Worm (Caenorhabditis elegans) whole organism, L4 larva: ENCODE measurements around the gene C03H5.7.

Source experiments
- D1046.2 ChIP-seq: fragments of 200-800 bp; sonication (Bioruptor generic); IDR thresholded peaks from 2 replicates; pipeline ENCODE4 v1.3.6; 2022; ENCODE audit warnings: missing genetic modification characterization, missing compliant biosample characterization
- F26F4.8 ChIP-seq: fragments of 200-800 bp; sonication (Bioruptor generic); conservative IDR thresholded peaks from 2 replicates; pipeline ENCODE4 v1.3.6; 2022; ENCODE audit warnings: missing genetic modification characterization, missing compliant biosample characterization
- F37D6.2 ChIP-seq: sonication (generic microtip); optimal IDR thresholded peaks from 2 replicates; lab custom pipeline; 2016; ENCODE audit warnings: mild to moderate bottlenecking, missing genetic modification characterization, missing compliant biosample characterization
- F49E8.2 ChIP-seq: sonication (generic microtip); optimal IDR thresholded peaks from 2 replicates; lab custom pipeline; 2016; ENCODE audit warnings: missing compliant biosample characterization, mild to moderate bottlenecking, missing genetic modification characterization, borderline replicate concordance
- R02D3.7 ChIP-seq: fragments of 150-350 bp; sonication (generic microtip); optimal IDR thresholded peaks from 3 replicates; lab custom pipeline; 2014; ENCODE audit warnings: missing biosample characterization, missing genetic modification characterization
- T20F7.1 ChIP-seq: fragments of 200-800 bp; sonication (Bioruptor generic); optimal IDR thresholded peaks from 2 replicates; lab custom pipeline; 2018; ENCODE audit warnings: mild to moderate bottlenecking, missing genetic modification characterization, missing compliant biosample characterization
- T26A8.4 ChIP-seq: fragments of 200-800 bp; sonication (Bioruptor generic); IDR thresholded peaks from 2 replicates; pipeline ENCODE4 v1.3.6; 2022; ENCODE audit warnings: missing genetic modification characterization, missing compliant biosample characterization
- Y48G9A.11 ChIP-seq: fragments of 200-800 bp; sonication (Bioruptor generic); IDR thresholded peaks from 2 replicates; pipeline ENCODE4 v1.3.6; 2022; ENCODE audit warnings: missing genetic modification reagents, missing genetic modification characterization, missing compliant biosample characterization
- ZK337.2 ChIP-seq: fragments of 200-800 bp; sonication (Bioruptor generic); IDR thresholded peaks from 2 replicates; pipeline ENCODE4 v1.3.6; 2022; ENCODE audit warnings: missing genetic modification reagents, missing genetic modification characterization, missing compliant biosample characterization
- aha-1 ChIP-seq: fragments of 150-350 bp; peaks from one replicate; lab custom pipeline; 2014; ENCODE audit warnings: missing biosample characterization, missing genetic modification characterization
- ama-1 ChIP-seq: fragments of 150-350 bp; optimal IDR thresholded peaks from 2 replicates; lab custom pipeline; 2014; ENCODE audit warnings: inconsistent platforms, mixed read lengths
- ces-1 ChIP-seq: fragments of 150-350 bp; sonication (generic microtip); optimal IDR thresholded peaks from 4 replicates; lab custom pipeline; 2014; ENCODE audit warnings: missing biosample characterization, missing genetic modification reagents, missing genetic modification characterization
- ctbp-1 ChIP-seq: fragments of 200-800 bp; sonication (Bioruptor generic); IDR thresholded peaks from 2 replicates; pipeline ENCODE4 v1.3.6; 2022; ENCODE audit warnings: missing genetic modification reagents, missing genetic modification characterization, missing compliant biosample characterization
- daf-12 ChIP-seq: fragments of 150-350 bp; optimal IDR thresholded peaks from 2 replicates; lab custom pipeline; 2014; ENCODE audit warnings: missing biosample characterization, missing genetic modification reagents, missing genetic modification characterization
- dpl-1 ChIP-seq: fragments of 150-350 bp; optimal IDR thresholded peaks from 2 replicates; lab custom pipeline; 2014; ENCODE audit warnings: missing biosample characterization, missing genetic modification reagents, missing genetic modification characterization
- dve-1 ChIP-seq: sonication (generic microtip); optimal IDR thresholded peaks from 2 replicates; lab custom pipeline; 2017; ENCODE audit warnings: antibody characterized with exemption, mild to moderate bottlenecking, missing genetic modification characterization, missing compliant biosample characterization; ENCODE audit not compliant: insufficient read depth
- fkh-10 ChIP-seq: fragments of 150-350 bp; optimal IDR thresholded peaks from 2 replicates; lab custom pipeline; 2014; ENCODE audit warnings: missing biosample characterization, missing genetic modification reagents, missing genetic modification characterization
- hmg-1.1 ChIP-seq: fragments of 200-800 bp; sonication (Bioruptor generic); IDR thresholded peaks from 2 replicates; pipeline ENCODE4 v1.3.6; 2022; ENCODE audit warnings: missing genetic modification reagents, missing genetic modification characterization, missing compliant biosample characterization
- jun-1 ChIP-seq: fragments of 150-350 bp; optimal IDR thresholded peaks from 2 replicates; lab custom pipeline; 2014; ENCODE audit warnings: missing biosample characterization, missing genetic modification reagents, missing genetic modification characterization
- lim-7 ChIP-seq: fragments of 200-800 bp; sonication (Bioruptor generic); IDR thresholded peaks from 2 replicates; pipeline ENCODE4 v1.3.6; 2022; ENCODE audit warnings: missing genetic modification characterization, missing compliant biosample characterization
- lin-1 ChIP-seq: fragments of 200-800 bp; sonication (Bioruptor generic); IDR thresholded peaks from 2 replicates; pipeline ENCODE4 v1.3.6; 2022; ENCODE audit warnings: missing genetic modification reagents, missing genetic modification characterization, missing compliant biosample characterization
- lin-15B ChIP-seq: fragments of 150-350 bp; sonication (generic microtip); optimal IDR thresholded peaks from 3 replicates; lab custom pipeline; 2014; ENCODE audit warnings: missing biosample characterization, missing genetic modification characterization
- lin-38 ChIP-seq: fragments of 200-800 bp; sonication (Bioruptor generic); IDR thresholded peaks from 2 replicates; pipeline ENCODE4 v1.3.6; 2022; ENCODE audit warnings: missing genetic modification reagents, missing genetic modification characterization, missing compliant biosample characterization
- lsy-2 ChIP-seq, 2 experiments: fragments of 150-350 bp in 1 of 2; sonication (generic microtip) in 1 of 2; optimal IDR thresholded peaks; 2 replicates each; lab custom pipeline; 2014 to 2017; ENCODE audit warnings: missing biosample characterization in 2 of 2, missing genetic modification characterization in 2 of 2
- madf-5 ChIP-seq, 2 experiments: fragments of 200-800 bp; sonication (Bioruptor generic); IDR thresholded peaks; 2 replicates each; pipeline ENCODE4 v1.3.6; 2022; ENCODE audit warnings: missing compliant biosample characterization in 2 of 2, missing genetic modification characterization in 2 of 2
- mdl-1 ChIP-seq, 2 experiments: fragments of 150-350 bp in 1 of 2; sonication (generic microtip) in 1 of 2; optimal IDR thresholded peaks; 2 replicates each; lab custom pipeline; 2014 to 2017; ENCODE audit warnings: missing biosample characterization in 2 of 2, missing genetic modification characterization in 2 of 2
- mdt-29 ChIP-seq: fragments of 200-800 bp; sonication (Bioruptor generic); IDR thresholded peaks from 2 replicates; pipeline ENCODE4 v1.3.6; 2022; ENCODE audit warnings: missing genetic modification reagents, missing genetic modification characterization, missing compliant biosample characterization
- nhr-102 ChIP-seq: sonication (generic microtip); optimal IDR thresholded peaks from 2 replicates; lab custom pipeline; 2016; ENCODE audit warnings: mild to moderate bottlenecking, missing genetic modification characterization, moderate library complexity, missing compliant biosample characterization
- nhr-11 ChIP-seq: fragments of 150-350 bp; optimal IDR thresholded peaks from 2 replicates; lab custom pipeline; 2014; ENCODE audit warnings: missing biosample characterization, missing genetic modification characterization
- nhr-111 ChIP-seq: fragments of 200-800 bp; sonication (Bioruptor generic); optimal IDR thresholded peaks from 2 replicates; lab custom pipeline; 2018; ENCODE audit warnings: mild to moderate bottlenecking, missing genetic modification characterization, missing compliant biosample characterization
- nhr-237 ChIP-seq: sonication (generic microtip); optimal IDR thresholded peaks from 2 replicates; lab custom pipeline; 2017; ENCODE audit warnings: missing biosample characterization, missing genetic modification characterization
- nhr-41 ChIP-seq: fragments of 200-800 bp; sonication (Bioruptor generic); IDR thresholded peaks from 2 replicates; pipeline ENCODE4 v1.3.6; 2022; ENCODE audit warnings: missing genetic modification reagents, missing genetic modification characterization, missing compliant biosample characterization
- rbr-2 ChIP-seq: sonication (generic microtip); optimal IDR thresholded peaks from 2 replicates; lab custom pipeline; 2016; ENCODE audit warnings: missing genotype, missing genetic modification characterization, missing compliant biosample characterization
- snpc-4 ChIP-seq: fragments of 150-350 bp; optimal IDR thresholded peaks from 2 replicates; lab custom pipeline; 2014; ENCODE audit warnings: missing biosample characterization, missing genetic modification characterization
- spr-1 ChIP-seq: sonication (generic microtip); optimal IDR thresholded peaks from 2 replicates; lab custom pipeline; 2016; ENCODE audit warnings: mild to moderate bottlenecking, missing genetic modification characterization, missing compliant biosample characterization
- spr-3 ChIP-seq: fragments of 200-800 bp; sonication (Bioruptor generic); optimal IDR thresholded peaks from 2 replicates; lab custom pipeline; 2018; ENCODE audit warnings: mild to moderate bottlenecking, missing genetic modification characterization, missing compliant biosample characterization
- unc-130 ChIP-seq: sonication (generic microtip); optimal IDR thresholded peaks from 2 replicates; lab custom pipeline; 2016; ENCODE audit warnings: missing genetic modification reagents, missing genetic modification characterization, missing compliant biosample characterization
- unc-39 ChIP-seq: sonication (generic microtip); optimal IDR thresholded peaks from 2 replicates; lab custom pipeline; 2017; ENCODE audit warnings: missing biosample characterization, missing genetic modification characterization
- vab-7 ChIP-seq: fragments of 200-800 bp; sonication (Bioruptor generic); IDR thresholded peaks from 2 replicates; pipeline ENCODE4 v1.3.6; 2022; ENCODE audit warnings: missing genetic modification reagents, missing genetic modification characterization, missing compliant biosample characterization
- zag-1 ChIP-seq: fragments of 150-350 bp; optimal IDR thresholded peaks from 2 replicates; lab custom pipeline; 2014; ENCODE audit warnings: missing biosample characterization, missing genetic modification characterization
- zip-11 ChIP-seq: fragments of 200-800 bp; sonication (Bioruptor generic); IDR thresholded peaks from 2 replicates; pipeline ENCODE4 v1.3.6; 2022; ENCODE audit warnings: missing genetic modification characterization, missing compliant biosample characterization
- zip-2 ChIP-seq: fragments of 150-350 bp; optimal IDR thresholded peaks from 2 replicates; lab custom pipeline; 2014; ENCODE audit warnings: missing biosample characterization, missing genetic modification characterization

The C03H5.7 gene

ce11 chrII:337233-337832, 42.7 kb upstream of the C03H5.7 start, which contains the start of gene cpn-2:
TSS of gene cpn-2 (plus strand) at chrII:337782.
- no peak for TF ChIP-seq mdt-29 (GFP tag; lab: Robert Waterston, UW)
- TF ChIP-seq D1046.2 (GFP tag; lab: Robert Waterston, UW), result no peak
- no peak for TF ChIP-seq jun-1
- no peak for TF ChIP-seq fkh-10 (GFP tag; lab: Kevin White, UChicago)
- TF ChIP-seq rbr-2 (tag; lab: Kevin White, UChicago), result no peak
- TF ChIP-seq aha-1 (tag; lab: Kevin White, UChicago), result no peak
- no peak for TF ChIP-seq nhr-102 (tag; lab: Kevin White, UChicago)
- no peak for TF ChIP-seq T26A8.4
- no peak for TF ChIP-seq dve-1 (tag; lab: Kevin White, UChicago)
- TF ChIP-seq ZK337.2 (GFP tag; lab: Robert Waterston, UW), result no peak
- no peak for TF ChIP-seq F37D6.2 (tag; lab: Kevin White, UChicago)
- no peak for TF ChIP-seq ama-1
- no peak for TF ChIP-seq unc-130 (GFP tag; lab: Kevin White, UChicago)
- no peak for TF ChIP-seq nhr-41
- TF ChIP-seq spr-1 (tag; lab: Kevin White, UChicago), result no peak

ce11 chrII:340224-340623, 39.8 kb upstream of the C03H5.7 start, which contains the start of gene clc-31:
TSS of gene clc-31 (plus strand) at chrII:340524.
- TF ChIP-seq hmg-1.1 (GFP tag; lab: Robert Waterston, UW), result no peak
- no peak for TF ChIP-seq lim-7 (GFP tag; lab: Robert Waterston, UW)
- no peak for TF ChIP-seq nhr-237 (tag; lab: Kevin White, UChicago)

ce11 chrII:340714-341113, 39.3 kb upstream of the C03H5.7 start:
- TF ChIP-seq mdl-1 (tag; optimal IDR thresholded peaks at IDR 0.05; lab: Kevin White, UChicago), result no peak
- TF ChIP-seq aha-1 (tag; lab: Kevin White, UChicago), result peak; percentile 91

DNA sequence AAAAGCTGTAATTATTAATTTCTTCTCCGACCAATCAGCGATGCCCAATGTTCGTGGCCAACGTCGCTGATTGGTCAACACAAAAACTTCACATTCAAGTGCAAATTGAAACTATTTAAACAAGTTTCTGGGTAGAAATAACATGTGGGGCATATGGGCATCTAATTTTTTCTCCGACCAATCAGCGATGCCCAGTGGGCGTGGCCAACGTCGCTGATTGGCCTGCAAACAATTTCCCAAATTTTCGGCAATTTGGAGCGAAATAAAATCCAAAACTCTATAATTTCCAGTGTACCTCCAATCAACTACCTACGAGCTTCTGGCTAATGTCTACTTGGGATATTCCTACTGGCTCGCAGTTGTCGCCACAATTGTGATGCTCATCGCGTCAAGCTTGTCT, 38.8 kb upstream of the C03H5.7 start:
- 0 out of 4 replicates have a peak, but pooled peaks of 1 of the 2 experiments have one; percentile 25 for TF ChIP-seq madf-5 (GFP tag; IDR thresholded peaks at IDR 0.05; lab: Robert Waterston, UW)
- TF ChIP-seq aha-1 (tag; lab: Kevin White, UChicago), result peak; percentile 19
- no peak for TF ChIP-seq T20F7.1
- TF ChIP-seq R02D3.7 (tag; lab: Kevin White, UChicago), result no peak

DNA sequence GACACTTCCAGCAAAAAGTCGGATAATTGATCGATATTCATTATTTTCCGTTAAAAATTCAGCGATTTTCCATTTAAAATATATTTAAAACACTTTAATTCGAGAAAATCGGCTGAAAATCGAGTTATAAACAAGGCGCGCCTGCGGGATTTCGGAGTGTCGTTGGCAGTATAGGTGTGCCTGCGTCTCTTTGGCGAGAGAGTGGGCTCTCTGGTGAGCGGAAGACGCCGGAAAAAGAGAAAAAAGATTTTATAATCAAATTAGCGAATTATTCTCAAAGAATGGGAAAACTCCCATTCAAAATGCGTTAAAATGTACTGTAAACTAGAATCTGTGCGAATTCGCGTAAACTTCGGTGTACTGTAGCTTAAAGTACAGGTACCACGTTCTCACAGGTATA, 32.3 kb upstream of the C03H5.7 start, which contains the start of gene D1069.3:
D1069.3 (minus strand) TSS at position 158 of the 400 bp plus-strand sequence.
- no peak for TF ChIP-seq nhr-111 (GFP tag; lab: Kevin White, UChicago)
- TF ChIP-seq F37D6.2 (tag; lab: Kevin White, UChicago), result no peak
- no peak for TF ChIP-seq unc-130 (GFP tag; lab: Kevin White, UChicago)
- no peak for TF ChIP-seq F26F4.8 (GFP tag; lab: Robert Waterston, UW)
- TF ChIP-seq jun-1, result no peak
- no peak for TF ChIP-seq unc-39 (tag; lab: Kevin White, UChicago)
- no peak for TF ChIP-seq D1046.2 (GFP tag; lab: Robert Waterston, UW)
- TF ChIP-seq daf-12 (tag; lab: Kevin White, UChicago), result no peak
- TF ChIP-seq ZK337.2 (GFP tag; lab: Robert Waterston, UW), result no peak
- peak; percentile 99 for TF ChIP-seq Y48G9A.11 (GFP tag; lab: Robert Waterston, UW)
- no peak for TF ChIP-seq lin-1 (GFP tag; lab: Robert Waterston, UW)
- TF ChIP-seq zip-11 (GFP tag; lab: Robert Waterston, UW), result no peak
- no peak for TF ChIP-seq mdt-29 (GFP tag; lab: Robert Waterston, UW)
- TF ChIP-seq hmg-1.1 (GFP tag; lab: Robert Waterston, UW), result no peak
- TF ChIP-seq ctbp-1 (GFP tag; lab: Robert Waterston, UW), result no peak
- no peak for TF ChIP-seq nhr-11 (tag; lab: Kevin White, UChicago)
- TF ChIP-seq zag-1 (tag; lab: Kevin White, UChicago), result no peak
- TF ChIP-seq lsy-2 (tag; optimal IDR thresholded peaks at IDR 0.05; lab: Kevin White, UChicago), result peak in 1 of 2 experiments; percentile 52
- TF ChIP-seq snpc-4, result no peak
- TF ChIP-seq F49E8.2, result no peak
- peak; percentile 23 for TF ChIP-seq dpl-1 (GFP tag; lab: Kevin White, UChicago)
- TF ChIP-seq lin-15B (tag; lab: Kevin White, UChicago), result no peak
- TF ChIP-seq vab-7 (GFP tag; lab: Robert Waterston, UW), result no peak
- TF ChIP-seq ces-1, result peak; percentile 7
- TF ChIP-seq T26A8.4, result no peak
- no peak; the same call in 1 of the 2 replicates for TF ChIP-seq lin-38 (GFP tag; lab: Robert Waterston, UW)
- TF ChIP-seq madf-5 (GFP tag; IDR thresholded peaks at IDR 0.05; lab: Robert Waterston, UW), result no peak
- TF ChIP-seq zip-2 (tag; lab: Kevin White, UChicago), result no peak
- no peak for TF ChIP-seq R02D3.7 (tag; lab: Kevin White, UChicago)
- no peak for TF ChIP-seq lim-7 (GFP tag; lab: Robert Waterston, UW)
- no peak for TF ChIP-seq nhr-237 (tag; lab: Kevin White, UChicago)
- TF ChIP-seq T20F7.1, result peak; percentile 97
- TF ChIP-seq spr-3 (GFP tag; lab: Kevin White, UChicago), result no peak
